Fruit fly (Drosophila melanogaster): ENCODE data around the gene CG7126.

The CG7126 gene

DNA sequence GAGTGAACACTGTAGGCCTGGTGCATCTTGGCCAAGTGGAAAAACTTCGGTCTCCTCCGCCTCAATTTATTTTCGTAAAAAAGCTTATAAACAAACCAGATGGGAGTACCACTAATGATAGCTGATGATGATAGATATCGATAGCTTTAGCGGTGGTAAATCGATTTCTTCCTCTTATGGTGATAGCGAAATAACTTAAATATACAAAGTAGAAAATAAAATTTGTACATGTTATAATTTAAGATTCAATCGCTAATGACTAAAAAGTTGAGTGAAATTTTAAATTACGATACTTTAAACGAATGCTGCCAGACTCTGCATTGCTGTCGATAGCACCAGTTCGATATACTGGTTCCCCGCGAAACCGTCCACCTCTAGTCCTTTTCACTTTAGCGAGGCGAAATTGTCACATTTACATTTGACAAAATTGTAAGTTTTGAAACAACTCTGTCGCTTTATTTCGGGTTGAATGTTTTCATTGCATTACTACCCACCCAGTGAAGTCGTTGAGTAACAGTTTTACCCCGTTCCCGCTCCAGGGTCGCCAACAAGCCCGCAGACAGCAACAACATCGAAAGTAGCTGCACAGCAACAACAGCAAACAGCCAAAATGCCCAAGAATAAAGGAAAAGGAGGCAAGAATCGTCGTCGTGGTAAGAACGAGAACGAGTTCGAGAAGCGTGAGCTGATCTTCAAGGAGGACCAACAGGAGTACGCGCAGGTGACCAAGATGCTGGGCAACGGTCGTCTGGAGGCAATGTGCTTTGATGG lies 28.1 kb downstream of the CG7126 start, which contains the start of the genes Vps39 and eIF1A (continued):
- no peak for TF ChIP-seq CG1024 (GFP tag; IDR thresholded peaks at IDR 0.05)
- TF ChIP-seq fd3F (GFP tag; optimal IDR thresholded peaks at IDR 0.05) = peak; percentile 27
- no peak for TF ChIP-seq trh (GFP tag; optimal IDR thresholded peaks at IDR 0.05)
- TF ChIP-seq bowl (GFP tag; IDR thresholded peaks at IDR 0.05) = no peak
- TF ChIP-seq Atf6 (GFP tag; IDR thresholded peaks at IDR 0.05) = no peak
- no peak for TF ChIP-seq CG12236 (GFP tag; optimal IDR thresholded peaks at IDR 0.05)
- TF ChIP-seq vfl (GFP tag; optimal IDR thresholded peaks at IDR 0.05) = no peak
- peak; percentile 32 for TF ChIP-seq pum (GFP tag; optimal IDR thresholded peaks at IDR 0.05)
- TF ChIP-seq CG13123 (GFP tag; optimal IDR thresholded peaks at IDR 0.05) = peak; percentile 44
- no peak for TF ChIP-seq klu (GFP tag; IDR thresholded peaks at IDR 0.05)
- peak; percentile 80 for TF ChIP-seq CG2116 (GFP tag; optimal IDR thresholded peaks at IDR 0.05)
- no peak for TF ChIP-seq usp (GFP tag; optimal IDR thresholded peaks at IDR 0.05)
- peak; percentile 39 for TF ChIP-seq PHDP (tag; optimal IDR thresholded peaks at IDR 0.05)
- TF ChIP-seq CG11695 (GFP tag; IDR thresholded peaks at IDR 0.05) = no peak
- TF ChIP-seq sens (GFP tag) = peak; percentile 94
- TF ChIP-seq D19B (GFP tag; optimal IDR thresholded peaks at IDR 0.05) = no peak
- no peak for TF ChIP-seq CG3281 (GFP tag; optimal IDR thresholded peaks at IDR 0.05)
- peak; percentile 31 for TF ChIP-seq Camta (GFP tag; optimal IDR thresholded peaks at IDR 0.05)
- no peak for TF ChIP-seq prd (optimal IDR thresholded peaks at IDR 0.05)
- peak; percentile 26; the same call in 1 of the 3 replicates for TF ChIP-seq prd (GFP tag; IDR thresholded peaks at IDR 0.05)
- no peak for TF ChIP-seq pnt (GFP tag; optimal IDR thresholded peaks at IDR 0.05)
- peak; percentile 53 for TF ChIP-seq CG13624 (GFP tag; optimal IDR thresholded peaks at IDR 0.05)
- no peak for TF ChIP-seq D19A (tag; optimal IDR thresholded peaks at IDR 0.05)
- TF ChIP-seq peb (GFP tag; IDR thresholded peaks at IDR 0.05) = no peak
- peak; percentile 91 for TF ChIP-seq unc-4 (GFP tag; IDR thresholded peaks at IDR 0.05; ENCODE audit: partially characterized antibody)
- peak; percentile 42 for TF ChIP-seq Mad (GFP tag; optimal IDR thresholded peaks at IDR 0.05)
- TF ChIP-seq lola (GFP tag; optimal IDR thresholded peaks at IDR 0.05) = peak in 1 of 3 experiments; percentile 24
- TF ChIP-seq CG1832 (GFP tag; optimal IDR thresholded peaks at IDR 0.05) = no peak
- peak; percentile 86 for TF ChIP-seq Bgb (GFP tag; IDR thresholded peaks at IDR 0.05; ENCODE audit: partially characterized antibody)
- TF ChIP-seq pan (optimal IDR thresholded peaks at IDR 0.05) = no peak
- no peak for TF ChIP-seq pan (GFP tag; optimal IDR thresholded peaks at IDR 0.05 in 1 of 2, IDR thresholded peaks at IDR 0.05 in 1 of 2)
- TF ChIP-seq CG10267 (tag; optimal IDR thresholded peaks at IDR 0.05) = peak; percentile 46
- TF ChIP-seq zen2 (GFP tag; IDR thresholded peaks at IDR 0.05; ENCODE audit: partially characterized antibody) = peak; percentile 71; the same call in 1 of the 3 replicates
- no peak for TF ChIP-seq pb (GFP tag; optimal IDR thresholded peaks at IDR 0.05)
- no peak for TF ChIP-seq Hr78 (GFP tag; optimal IDR thresholded peaks at IDR 0.05)
- TF ChIP-seq CG2199 (GFP tag; IDR thresholded peaks at IDR 0.05) = no peak
- no peak for TF ChIP-seq Neu2 (GFP tag; optimal IDR thresholded peaks at IDR 0.05; ENCODE audit: borderline replicate concordance)
- peak in 1 of 2 experiments; percentile 69 for TF ChIP-seq crp (GFP tag; optimal IDR thresholded peaks at IDR 0.05)
- TF ChIP-seq CG18764 (GFP tag; optimal IDR thresholded peaks at IDR 0.05) = no peak
- no peak for TF ChIP-seq sim (GFP tag; IDR thresholded peaks at IDR 0.05)
- peak; percentile 12 for TF ChIP-seq gfzf (GFP tag; optimal IDR thresholded peaks at IDR 0.05)
- peak; percentile 80 for TF ChIP-seq Sin3A (optimal IDR thresholded peaks at IDR 0.05)
- peak; percentile 45 for TF ChIP-seq CG18262 (tag; optimal IDR thresholded peaks at IDR 0.05)
- no peak for TF ChIP-seq ci (GFP tag; IDR thresholded peaks at IDR 0.05)
- TF ChIP-seq sens-2 (GFP tag; IDR thresholded peaks at IDR 0.05) = no peak
- TF ChIP-seq CG5180 (GFP tag; optimal IDR thresholded peaks at IDR 0.05) = no peak
- no peak for TF ChIP-seq zf30C (GFP tag; optimal IDR thresholded peaks at IDR 0.05)
- TF ChIP-seq CG10321 (GFP tag; IDR thresholded peaks at IDR 0.05) = no peak
- TF ChIP-seq nom (GFP tag; optimal IDR thresholded peaks at IDR 0.05) = no peak
- peak; percentile 60 for TF ChIP-seq Med (GFP tag)
